Fruit fly (Drosophila melanogaster): Measurements from ENCODE around the gene CG31808.

DNA sequence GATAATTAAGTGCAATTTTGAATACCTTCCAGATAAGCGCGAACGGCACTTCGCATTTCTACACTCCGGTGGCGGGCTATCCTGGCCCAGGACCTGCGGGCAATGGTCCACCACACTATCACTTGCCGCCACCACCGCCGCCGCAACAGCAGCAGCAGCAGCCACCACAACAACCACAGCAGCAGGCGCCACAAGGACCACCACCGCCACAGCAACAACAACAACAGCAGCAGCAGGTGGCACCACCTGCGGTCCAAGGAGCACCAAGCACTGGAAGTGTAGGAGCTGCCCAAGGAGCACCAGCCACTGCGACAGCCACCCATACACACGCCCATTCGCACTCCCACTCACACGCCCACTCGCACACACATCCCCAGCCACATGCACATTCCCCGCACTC is 58.5 kb downstream of the CG31808 start:
- TF ChIP-seq CG13204 (GFP tag; optimal IDR thresholded peaks at IDR 0.05) (no peak), gl (tag; optimal IDR thresholded peaks at IDR 0.05) (no peak), CG4496 (GFP tag; IDR thresholded peaks at IDR 0.05) (no peak), D1 (tag; optimal IDR thresholded peaks at IDR 0.05) (no peak), CG32121 (GFP tag; IDR thresholded peaks at IDR 0.05) (no peak), CG8301 (tag; optimal IDR thresholded peaks at IDR 0.05) (no peak), CG9948 (tag; optimal IDR thresholded peaks at IDR 0.05) (no peak), CG12605 (GFP tag; IDR thresholded peaks at IDR 0.05) (no peak)
